Worm (Caenorhabditis elegans) whole organism, L4 larva: ENCODE results near the gene glr-8.

Source experiments
- ces-1 ChIP-seq: fragments of 150-350 bp; sonication (generic microtip); optimal IDR thresholded peaks from 4 replicates; lab custom pipeline; 2014; ENCODE audit warnings: missing biosample characterization, missing genetic modification reagents, missing genetic modification characterization
- dve-1 ChIP-seq: sonication (generic microtip); optimal IDR thresholded peaks from 2 replicates; lab custom pipeline; 2017; ENCODE audit warnings: antibody characterized with exemption, mild to moderate bottlenecking, missing genetic modification characterization, missing compliant biosample characterization; ENCODE audit not compliant: insufficient read depth
- nhr-10 ChIP-seq: fragments of 150-350 bp; optimal IDR thresholded peaks from 2 replicates; lab custom pipeline; 2014; ENCODE audit warnings: missing biosample characterization, missing genetic modification characterization
- unc-39 ChIP-seq: sonication (generic microtip); optimal IDR thresholded peaks from 2 replicates; lab custom pipeline; 2017; ENCODE audit warnings: missing biosample characterization, missing genetic modification characterization

ce11 chrX:6505008-6505407, 772 bp upstream of the glr-8 start, which contains the start of gene cdf-1:
- TF ChIP-seq unc-39 (tag; lab: Kevin White, UChicago) (no peak), nhr-10 (tag; lab: Kevin White, UChicago) (no peak), ces-1 (no peak), dve-1 (tag; lab: Kevin White, UChicago) (no peak)
